Worm (Caenorhabditis elegans) whole organism, early embryonic: Measurements from ENCODE around the gene mtm-6.

ENCODE experiments used
- F13C5.2 ChIP-seq: sonication (generic microtip); optimal IDR thresholded peaks from 2 replicates; lab custom pipeline; 2017; ENCODE audit warnings: mild to moderate bottlenecking, missing genetic modification characterization, inconsistent platforms, missing compliant biosample characterization
- aly-1 ChIP-seq: sonication (generic microtip); optimal IDR thresholded peaks from 2 replicates; lab custom pipeline; 2016; ENCODE audit warnings: missing genetic modification characterization, missing compliant biosample characterization
- ama-1 ChIP-seq: fragments of 150-350 bp; optimal IDR thresholded peaks from 2 replicates; lab custom pipeline; 2014
- ets-7 ChIP-seq: sonication (generic microtip); optimal IDR thresholded peaks from 2 replicates; lab custom pipeline; 2016; ENCODE audit warnings: missing genotype, missing genetic modification characterization, missing compliant biosample characterization
- hmg-4 ChIP-seq: fragments of 200-800 bp; sonication (Bioruptor generic); optimal IDR thresholded peaks from 2 replicates; lab custom pipeline; 2018; ENCODE audit warnings: mild to moderate bottlenecking, missing genetic modification characterization, missing compliant biosample characterization
- sea-1 ChIP-seq: fragments of 200-800 bp; sonication (Bioruptor generic); conservative IDR thresholded peaks from 2 replicates; pipeline ENCODE4 v1.3.6; 2022; ENCODE audit warnings: missing genetic modification characterization, missing compliant biosample characterization
- tbx-11 ChIP-seq: fragments of 200-800 bp; sonication (Bioruptor generic); IDR thresholded peaks from 2 replicates; pipeline ENCODE4 v1.3.6; 2022; ENCODE audit warnings: missing genetic modification characterization, missing compliant biosample characterization

DNA sequence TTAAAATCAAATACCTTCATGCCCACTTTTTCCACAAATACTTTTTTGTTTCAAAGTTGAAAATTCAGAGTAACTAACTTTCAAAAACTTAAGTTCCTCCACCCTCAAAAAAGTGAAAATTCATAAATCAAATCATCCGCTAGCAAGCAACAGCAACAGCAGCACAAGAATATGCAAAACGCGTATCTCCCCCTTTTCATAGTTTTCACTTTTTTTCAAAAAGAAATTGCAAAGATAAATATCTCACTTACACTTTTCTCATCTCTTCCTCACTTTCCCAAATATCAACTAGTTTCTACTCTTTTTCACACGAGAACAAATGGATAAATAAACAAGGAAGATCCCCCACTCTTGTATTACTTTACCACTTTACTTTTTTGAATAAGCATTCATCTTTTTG, 34.8 kb downstream of the mtm-6 start:
- TF ChIP-seq sea-1 (GFP tag; lab: Robert Waterston, UW) (no peak), ets-7 (tag; lab: Kevin White, UChicago) (no peak), F13C5.2 (tag; lab: Kevin White, UChicago) (no peak), aly-1 (tag; lab: Kevin White, UChicago) (no peak), ama-1 (lab: Kevin White, UChicago) (no peak), tbx-11 (GFP tag; lab: Robert Waterston, UW) (no peak), hmg-4 (GFP tag; lab: Kevin White, UChicago) (no peak)
